Worm (Caenorhabditis elegans) whole organism, mixed stage, embryonic: ENCODE measurements around the gene pbs-6.

Experiments used
- M03D4.4 ChIP-seq: sonication (generic microtip); optimal IDR thresholded peaks from 2 replicates; lab custom pipeline; 2017; ENCODE audit warnings: mild to moderate bottlenecking, missing genetic modification characterization, missing compliant biosample characterization
- bed-3 ChIP-seq: fragments of 200-800 bp; sonication (Bioruptor generic); optimal IDR thresholded peaks from 3 replicates; lab custom pipeline; 2018; ENCODE audit warnings: mild to moderate bottlenecking, missing genetic modification characterization, moderate library complexity, missing compliant biosample characterization
- blmp-1 ChIP-seq: fragments of 150-350 bp; optimal IDR thresholded peaks from 2 replicates; lab custom pipeline; 2014; ENCODE audit warnings: missing biosample characterization, missing genetic modification characterization
- ceh-39 ChIP-seq: fragments of 150-350 bp; optimal IDR thresholded peaks from 2 replicates; lab custom pipeline; 2014; ENCODE audit warnings: missing biosample characterization, missing genetic modification characterization
- ceh-43 ChIP-seq: fragments of 200-800 bp; sonication (Bioruptor generic); optimal IDR thresholded peaks from 2 replicates; lab custom pipeline; 2018; ENCODE audit warnings: mild to moderate bottlenecking, missing genetic modification characterization, moderate library complexity, missing compliant biosample characterization
- ceh-83 ChIP-seq: fragments of 200-800 bp; sonication (Bioruptor generic); optimal IDR thresholded peaks from 2 replicates; lab custom pipeline; 2018; ENCODE audit warnings: mild to moderate bottlenecking, missing genetic modification characterization, missing compliant biosample characterization
- ces-1 ChIP-seq: fragments of 150-350 bp; optimal IDR thresholded peaks from 2 replicates; lab custom pipeline; 2014; ENCODE audit warnings: missing biosample characterization, missing genetic modification reagents, missing genetic modification characterization
- cnd-1 ChIP-seq: fragments of 200-800 bp; sonication (Bioruptor generic); optimal IDR thresholded peaks from 2 replicates; lab custom pipeline; 2018; ENCODE audit warnings: mild to moderate bottlenecking, missing genetic modification characterization, missing compliant biosample characterization
- drap-1 ChIP-seq: fragments of 200-800 bp; sonication (Bioruptor generic); optimal IDR thresholded peaks from 3 replicates; lab custom pipeline; 2018; ENCODE audit warnings: mild to moderate bottlenecking, missing genetic modification characterization, missing compliant biosample characterization
- elt-1 ChIP-seq: sonication (generic microtip); optimal IDR thresholded peaks from 2 replicates; lab custom pipeline; 2017; ENCODE audit warnings: missing genetic modification characterization, mild to moderate bottlenecking, missing compliant biosample characterization, antibody characterized with exemption, moderate library complexity, borderline replicate concordance; ENCODE audit not compliant: insufficient read depth
- elt-3 ChIP-seq: fragments of 150-350 bp; optimal IDR thresholded peaks from 2 replicates; lab custom pipeline; 2014; ENCODE audit warnings: missing biosample characterization, missing genetic modification characterization
- flh-1 ChIP-seq: fragments of 200-800 bp; sonication (Bioruptor generic); optimal IDR thresholded peaks from 2 replicates; lab custom pipeline; 2018; ENCODE audit warnings: mild to moderate bottlenecking, missing genetic modification characterization, moderate library complexity, missing compliant biosample characterization
- ham-2 ChIP-seq: fragments of 200-800 bp; sonication (Bioruptor generic); optimal IDR thresholded peaks from 2 replicates; lab custom pipeline; 2018; ENCODE audit warnings: mild to moderate bottlenecking, missing genetic modification characterization, missing compliant biosample characterization
- hlh-1 ChIP-seq: fragments of 150-350 bp; optimal IDR thresholded peaks from 2 replicates; lab custom pipeline; 2014; ENCODE audit warnings: missing biosample characterization, missing genetic modification reagents, missing genetic modification characterization
- lin-13 ChIP-seq: fragments of 150-350 bp; optimal IDR thresholded peaks from 2 replicates; lab custom pipeline; 2014; ENCODE audit warnings: missing biosample characterization, missing genetic modification characterization
- lin-32 ChIP-seq: fragments of 200-800 bp; sonication (Bioruptor generic); optimal IDR thresholded peaks from 2 replicates; lab custom pipeline; 2018; ENCODE audit warnings: mild to moderate bottlenecking, missing genetic modification characterization, missing compliant biosample characterization
- lsy-2 ChIP-seq: fragments of 150-350 bp; optimal IDR thresholded peaks from 2 replicates; lab custom pipeline; 2014; ENCODE audit warnings: missing biosample characterization, missing genetic modification characterization
- mab-5 ChIP-seq: fragments of 150-350 bp; optimal IDR thresholded peaks from 2 replicates; lab custom pipeline; 2014; ENCODE audit warnings: missing biosample characterization, missing genetic modification characterization
- mep-1 ChIP-seq: fragments of 150-350 bp; optimal IDR thresholded peaks from 2 replicates; lab custom pipeline; 2017; ENCODE audit warnings: missing biosample characterization, missing genetic modification reagents, missing genetic modification characterization, inconsistent platforms
- mls-2 ChIP-seq: sonication (generic microtip); optimal IDR thresholded peaks from 2 replicates; lab custom pipeline; 2016; ENCODE audit warnings: mild to moderate bottlenecking, missing genetic modification characterization, moderate library complexity, missing compliant biosample characterization
- nhr-12 ChIP-seq: fragments of 150-350 bp; optimal IDR thresholded peaks from 2 replicates; lab custom pipeline; 2014; ENCODE audit warnings: missing biosample characterization, missing genetic modification characterization
- nhr-2 ChIP-seq: fragments of 150-350 bp; optimal IDR thresholded peaks from 2 replicates; lab custom pipeline; 2014; ENCODE audit warnings: missing biosample characterization, missing genetic modification characterization
- nhr-237 ChIP-seq: fragments of 150-350 bp; optimal IDR thresholded peaks from 2 replicates; lab custom pipeline; 2014; ENCODE audit warnings: missing biosample characterization, missing genetic modification characterization
- nhr-28 ChIP-seq: fragments of 150-350 bp; optimal IDR thresholded peaks from 2 replicates; lab custom pipeline; 2014; ENCODE audit warnings: missing biosample characterization, missing genetic modification characterization
- nhr-76 ChIP-seq: sonication (generic microtip); optimal IDR thresholded peaks from 2 replicates; lab custom pipeline; 2017; ENCODE audit warnings: missing biosample characterization, missing genetic modification characterization
- pha-4 ChIP-seq: fragments of 150-350 bp; optimal IDR thresholded peaks from 2 replicates; lab custom pipeline; 2018; ENCODE audit warnings: missing biosample characterization, missing genetic modification reagents, missing genetic modification characterization
- sem-2 ChIP-seq: fragments of 200-800 bp; sonication (Bioruptor generic); optimal IDR thresholded peaks from 2 replicates; lab custom pipeline; 2018; ENCODE audit warnings: mild to moderate bottlenecking, missing genetic modification characterization, missing compliant biosample characterization
- snpc-4 ChIP-seq: fragments of 150-350 bp; optimal IDR thresholded peaks from 2 replicates; lab custom pipeline; 2014; ENCODE audit warnings: missing biosample characterization, missing genetic modification characterization
- sptf-1 ChIP-seq: sonication (generic microtip); optimal IDR thresholded peaks from 2 replicates; lab custom pipeline; 2017; ENCODE audit warnings: mild to moderate bottlenecking, missing genetic modification characterization, moderate library complexity, missing compliant biosample characterization
- tbx-8 ChIP-seq: fragments of 200-800 bp; sonication (Bioruptor generic); optimal IDR thresholded peaks from 2 replicates; lab custom pipeline; 2018; ENCODE audit warnings: mild to moderate bottlenecking, missing genetic modification characterization, moderate library complexity, missing compliant biosample characterization
- unc-120 ChIP-seq: sonication (generic microtip); optimal IDR thresholded peaks from 2 replicates; lab custom pipeline; 2017; ENCODE audit warnings: missing genetic modification characterization, missing compliant biosample characterization; ENCODE audit not compliant: poor library complexity, severe bottlenecking
- unc-39 ChIP-seq: fragments of 150-350 bp; optimal IDR thresholded peaks from 2 replicates; lab custom pipeline; 2014; ENCODE audit warnings: missing biosample characterization, missing genetic modification characterization
- zip-8 ChIP-seq: fragments of 150-350 bp; optimal IDR thresholded peaks from 2 replicates; lab custom pipeline; 2014; ENCODE audit warnings: missing biosample characterization, missing genetic modification characterization
- ztf-11 ChIP-seq: fragments of 150-350 bp; optimal IDR thresholded peaks from 2 replicates; lab custom pipeline; 2014; ENCODE audit warnings: missing biosample characterization, missing genetic modification characterization

pbs-6 gene

DNA sequence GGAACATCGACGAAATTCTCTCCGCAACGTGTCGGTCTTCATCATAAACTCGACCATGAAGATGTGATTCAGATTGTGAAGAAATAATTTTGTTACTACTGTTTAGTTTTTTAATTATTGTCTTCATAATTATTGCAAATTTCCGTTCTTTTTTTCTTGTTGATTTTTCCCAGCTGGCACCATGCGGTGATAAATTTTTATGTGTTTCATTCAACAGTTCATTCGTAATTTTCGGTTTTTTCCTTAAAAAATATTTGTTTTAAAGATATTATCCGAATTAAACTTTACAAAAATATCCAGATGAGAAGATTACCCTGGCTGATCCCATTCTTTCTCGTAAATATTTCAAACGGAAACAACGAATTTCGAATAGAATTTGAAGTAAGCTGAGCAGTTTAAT, 3.2 kb upstream of the pbs-6 start, which contains the start of gene C02F5.13:
C02F5.13 (plus strand) TSS at position 301 of the 400 bp plus-strand sequence.
- no peak for TF ChIP-seq lin-13
- TF ChIP-seq zip-8 (tag; lab: Kevin White, UChicago) = no peak
- no peak for TF ChIP-seq mep-1 (tag; lab: Kevin White, UChicago)
- no peak for TF ChIP-seq ceh-43 (GFP tag; lab: Kevin White, UChicago)
- no peak for TF ChIP-seq drap-1

- TF ChIP-seq mab-5 (no peak), ztf-11 (tag; lab: Kevin White, UChicago) (no peak), tbx-8 (GFP tag; lab: Kevin White, UChicago) (no peak), nhr-76 (tag; lab: Kevin White, UChicago) (no peak), ceh-43 (GFP tag; lab: Kevin White, UChicago) (no peak), ceh-83 (no peak), nhr-12 (tag; lab: Kevin White, UChicago) (no peak), sptf-1 (tag; lab: Kevin White, UChicago) (no peak), mls-2 (tag; lab: Kevin White, UChicago) (no peak), cnd-1 (no peak), zip-8 (tag; lab: Kevin White, UChicago) (no peak), mep-1 (tag; lab: Kevin White, UChicago) (no peak), ham-2 (GFP tag; lab: Kevin White, UChicago) (no peak), lin-32 (GFP tag; lab: Kevin White, UChicago) (no peak), elt-3 (no peak), unc-39 (tag; lab: Kevin White, UChicago) (no peak), lsy-2 (tag; lab: Kevin White, UChicago) (no peak), flh-1 (GFP tag; lab: Kevin White, UChicago) (no peak)
Observed at ce11 chrIII:8245591-8245990, 1.7 kb upstream of the pbs-6 start, which contains the start of gene C02F5.3. C02F5.3 (plus strand) TSS chrIII:8245891.

ce11 chrIII:8242809-8243208, 1.1 kb downstream of the pbs-6 start, which contains the start of gene C02F5.12:
C02F5.12 (minus strand) TSS chrIII:8243029.
- TF ChIP-seq pha-4 (tag; lab: Kevin White, UChicago) (no peak), ham-2 (GFP tag; lab: Kevin White, UChicago) (no peak), ztf-11 (tag; lab: Kevin White, UChicago) (no peak), ces-1 (GFP tag; lab: Kevin White, UChicago) (no peak), nhr-28 (peak; percentile 19), unc-39 (tag; lab: Kevin White, UChicago) (no peak), lin-32 (GFP tag; lab: Kevin White, UChicago) (no peak), tbx-8 (GFP tag; lab: Kevin White, UChicago) (no peak), unc-120 (no peak), hlh-1 (tag; lab: Kevin White, UChicago) (no peak), nhr-12 (tag; lab: Kevin White, UChicago) (peak; percentile 95), lsy-2 (tag; lab: Kevin White, UChicago) (peak; percentile 3), mep-1 (tag; lab: Kevin White, UChicago) (peak; percentile 6), elt-3 (no peak), lin-13 (no peak), sem-2 (no peak), snpc-4 (tag; lab: Kevin White, UChicago) (no peak), nhr-237 (tag; lab: Kevin White, UChicago) (no peak), mab-5 (no peak)

DNA sequence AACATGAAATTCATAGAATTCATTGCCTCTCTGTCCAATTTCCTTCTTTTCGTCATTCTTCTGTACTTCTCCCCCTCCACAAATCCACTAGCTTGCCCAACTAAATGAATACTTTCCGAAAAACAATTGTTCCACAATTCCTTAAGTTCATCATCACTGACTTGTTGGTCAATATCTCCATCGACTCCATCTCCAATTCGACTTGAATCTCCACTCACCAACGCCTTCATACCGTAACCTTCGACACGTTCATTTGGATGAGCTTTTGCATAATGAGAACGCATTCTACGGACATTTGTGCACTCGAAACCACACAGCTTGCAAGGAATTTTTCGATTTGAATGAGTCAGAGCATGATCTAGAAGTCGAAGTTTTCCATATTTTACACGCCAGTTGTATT, 2.9 kb downstream of the pbs-6 start:
- TF ChIP-seq M03D4.4 (no peak), ces-1 (GFP tag; lab: Kevin White, UChicago) (no peak), elt-3 (no peak), ceh-39 (tag; lab: Kevin White, UChicago) (no peak), snpc-4 (tag; lab: Kevin White, UChicago) (no peak), lin-13 (no peak), unc-39 (tag; lab: Kevin White, UChicago) (no peak)
- TF ChIP-seq, all 35 proteins: peak for 0

- TF ChIP-seq nhr-12 (tag; lab: Kevin White, UChicago) (no peak), snpc-4 (tag; lab: Kevin White, UChicago) (no peak), zip-8 (tag; lab: Kevin White, UChicago) (no peak)
Observed at ce11 chrIII:8240247-8240646, 3.6 kb downstream of the pbs-6 start.

DNA sequence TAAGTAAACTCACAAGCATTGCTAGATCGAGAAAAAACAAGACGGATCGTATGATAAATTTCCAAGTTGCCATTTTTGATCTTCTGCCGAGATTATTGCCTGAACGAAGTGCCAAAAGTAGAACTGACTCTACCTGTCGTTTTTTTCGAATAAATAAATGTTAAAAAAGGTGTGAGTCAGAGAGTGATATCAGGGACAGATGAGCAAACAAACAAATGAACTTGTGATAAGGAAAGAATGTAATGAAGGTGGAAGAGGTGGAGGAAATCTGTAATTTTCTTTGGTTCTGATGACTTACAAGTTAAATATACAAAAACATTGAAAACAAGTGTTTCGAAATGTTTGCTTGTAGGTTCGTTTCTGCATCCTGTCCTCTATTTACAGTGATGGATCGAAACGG, 4.6 kb downstream of the pbs-6 start, which contains the start of gene tsp-1:
tsp-1 (minus strand) TSS at position 99 of the 400 bp plus-strand sequence.
- TF ChIP-seq sem-2 = no peak
- no peak for TF ChIP-seq ceh-39 (tag; lab: Kevin White, UChicago)
- no peak for TF ChIP-seq flh-1 (GFP tag; lab: Kevin White, UChicago)
- no peak for TF ChIP-seq ceh-83
- TF ChIP-seq ztf-11 (tag; lab: Kevin White, UChicago) = no peak
- no peak for TF ChIP-seq nhr-2 (tag; lab: Kevin White, UChicago)
- no peak for TF ChIP-seq blmp-1 (tag; lab: Kevin White, UChicago)
- TF ChIP-seq elt-1 (tag; lab: Kevin White, UChicago) = no peak
- no peak for TF ChIP-seq zip-8 (tag; lab: Kevin White, UChicago)
- TF ChIP-seq snpc-4 (tag; lab: Kevin White, UChicago) = no peak
- TF ChIP-seq mab-5 = no peak
- TF ChIP-seq sptf-1 (tag; lab: Kevin White, UChicago) = no peak
- no peak for TF ChIP-seq M03D4.4
- no peak for TF ChIP-seq mls-2 (tag; lab: Kevin White, UChicago)
- no peak for TF ChIP-seq tbx-8 (GFP tag; lab: Kevin White, UChicago)
- TF ChIP-seq drap-1 = no peak
- TF ChIP-seq bed-3 = no peak
- TF ChIP-seq lsy-2 (tag; lab: Kevin White, UChicago) = no peak
- no peak for TF ChIP-seq nhr-237 (tag; lab: Kevin White, UChicago)
- no peak for TF ChIP-seq pha-4 (tag; lab: Kevin White, UChicago)
